Fruit fly (Drosophila melanogaster) whole organism, prepupa: ENCODE results near the gene Nup58.

Experiments used
- Blimp-1 ChIP-seq: fragments of 200-800 bp; sonication (Bioruptor generic); optimal IDR thresholded peaks from 3 replicates; lab custom pipeline; 2017; ENCODE audit warnings: missing biosample characterization, missing genetic modification characterization, mild to moderate bottlenecking, moderate library complexity, missing genetic modification reagents
- CG10631 ChIP-seq: fragments of 200-800 bp; sonication (Bioruptor generic); optimal IDR thresholded peaks from 2 replicates; lab custom pipeline; 2016; ENCODE audit warnings: missing biosample characterization, missing genetic modification characterization
- CG11294 ChIP-seq: fragments of 200-800 bp; sonication (Bioruptor generic); IDR thresholded peaks from 2 replicates; pipeline ENCODE4 v1.3.6; 2022; ENCODE audit warnings: missing biosample characterization, missing genetic modification characterization
- CG11762 ChIP-seq: fragments of 200-800 bp; sonication (Bioruptor generic); optimal IDR thresholded peaks from 3 replicates; lab custom pipeline; 2016; ENCODE audit warnings: missing biosample characterization, missing genetic modification characterization; ENCODE audit not compliant: insufficient read depth
- CG11902 ChIP-seq: fragments of 200-800 bp; sonication (Bioruptor generic); optimal IDR thresholded peaks from 3 replicates; lab custom pipeline; 2016; ENCODE audit warnings: missing biosample characterization, missing genetic modification characterization
- CG15336 ChIP-seq: fragments of 200-800 bp; sonication (Bioruptor generic); IDR thresholded peaks from 2 replicates; pipeline ENCODE4 v1.3.6; 2022; ENCODE audit warnings: missing biosample characterization, missing genetic modification characterization
- CG1621 ChIP-seq: fragments of 200-800 bp; sonication (Bioruptor generic); optimal IDR thresholded peaks from 3 replicates; lab custom pipeline; 2018; ENCODE audit warnings: missing biosample characterization, mild to moderate bottlenecking, missing genetic modification characterization
- CG3032 ChIP-seq: fragments of 200-800 bp; optimal IDR thresholded peaks from 2 replicates; lab custom pipeline; 2019; ENCODE audit warnings: missing biosample characterization, mild to moderate bottlenecking, missing genetic modification characterization, moderate library complexity
- CG32006 ChIP-seq: fragments of 200-800 bp; sonication (Bioruptor generic); optimal IDR thresholded peaks from 3 replicates; lab custom pipeline; 2017; ENCODE audit warnings: missing biosample characterization, mild to moderate bottlenecking, missing genetic modification characterization
- CG34406 ChIP-seq: fragments of 200-800 bp; sonication (Bioruptor generic); optimal IDR thresholded peaks from 3 replicates; lab custom pipeline; 2016; ENCODE audit warnings: missing biosample characterization, missing genetic modification characterization
- CG6276 ChIP-seq: fragments of 200-800 bp; sonication (Bioruptor generic); optimal IDR thresholded peaks from 2 replicates; lab custom pipeline; 2017; ENCODE audit warnings: missing biosample characterization, mild to moderate bottlenecking, missing genetic modification characterization
- CG6792 ChIP-seq: fragments of 200-800 bp; sonication (Bioruptor generic); optimal IDR thresholded peaks from 3 replicates; lab custom pipeline; 2016; ENCODE audit warnings: missing biosample characterization, missing genetic modification characterization
- CG6808 ChIP-seq: fragments of 200-800 bp; sonication (Bioruptor generic); optimal IDR thresholded peaks from 3 replicates; lab custom pipeline; 2017; ENCODE audit warnings: missing biosample characterization, missing genetic modification characterization, mild to moderate bottlenecking, moderate library complexity, missing genetic modification reagents
- CG6854 ChIP-seq: fragments of 200-800 bp; sonication (Bioruptor generic); optimal IDR thresholded peaks from 2 replicates; lab custom pipeline; 2017; ENCODE audit warnings: missing biosample characterization, mild to moderate bottlenecking, missing genetic modification characterization
- CG7368 ChIP-seq: fragments of 200-800 bp; sonication (Bioruptor generic); optimal IDR thresholded peaks from 3 replicates; lab custom pipeline; 2016; ENCODE audit warnings: missing biosample characterization, missing genetic modification characterization
- CG8119 ChIP-seq: fragments of 200-800 bp; sonication (Bioruptor generic); IDR thresholded peaks from 3 replicates; pipeline ENCODE4 v1.3.6; 2022; ENCODE audit warnings: missing biosample characterization, missing genetic modification characterization
- CG8319 ChIP-seq: fragments of 200-800 bp; sonication (Bioruptor generic); optimal IDR thresholded peaks from 3 replicates; lab custom pipeline; 2016; ENCODE audit warnings: missing biosample characterization, missing genetic modification characterization
- CG8632 ChIP-seq: fragments of 200-800 bp; sonication (Bioruptor generic); optimal IDR thresholded peaks from 3 replicates; lab custom pipeline; 2016; ENCODE audit warnings: missing biosample characterization, missing genetic modification characterization
- CG9139 ChIP-seq: fragments of 200-800 bp; sonication (Bioruptor generic); optimal IDR thresholded peaks from 3 replicates; lab custom pipeline; 2017; ENCODE audit warnings: missing biosample characterization, mild to moderate bottlenecking, missing genetic modification characterization
- Eip75B ChIP-seq: fragments of 200-800 bp; sonication (Bioruptor generic); optimal IDR thresholded peaks from 3 replicates; lab custom pipeline; 2016; ENCODE audit warnings: missing biosample characterization, missing genetic modification characterization
- Eip78C ChIP-seq: fragments of 200-800 bp; sonication (Bioruptor generic); peaks from one replicate; lab custom pipeline; 2016; ENCODE audit warnings: missing biosample characterization, missing genetic modification characterization
- Eip93F ChIP-seq: fragments of 200-800 bp; sonication (Bioruptor generic); optimal IDR thresholded peaks from 2 replicates; lab custom pipeline; 2016; ENCODE audit warnings: missing biosample characterization, mild to moderate bottlenecking, missing genetic modification characterization
- Gug ChIP-seq: fragments of 200-800 bp; sonication (Bioruptor generic); IDR thresholded peaks from 2 replicates; pipeline ENCODE4 v1.3.6; 2022; ENCODE audit warnings: missing biosample characterization, missing genetic modification characterization
- Hr38 ChIP-seq: sonication (Bioruptor generic); optimal IDR thresholded peaks from 2 replicates; lab custom pipeline; 2016; ENCODE audit warnings: missing biosample characterization, missing genetic modification characterization
- Hr4 ChIP-seq: fragments of 200-800 bp; sonication (Bioruptor generic); optimal IDR thresholded peaks from 3 replicates; lab custom pipeline; 2016; ENCODE audit warnings: missing biosample characterization, missing genetic modification characterization
- Lpt ChIP-seq: fragments of 200-800 bp; sonication (Bioruptor generic); optimal IDR thresholded peaks from 3 replicates; lab custom pipeline; 2016; ENCODE audit warnings: missing biosample characterization, missing genetic modification characterization
- Met ChIP-seq: fragments of 200-800 bp; sonication (Bioruptor generic); optimal IDR thresholded peaks from 3 replicates; lab custom pipeline; 2016; ENCODE audit warnings: missing biosample characterization, missing genetic modification characterization
- OdsH ChIP-seq: fragments of 200-800 bp; sonication (Bioruptor generic); optimal IDR thresholded peaks from 3 replicates; lab custom pipeline; 2016; ENCODE audit warnings: missing biosample characterization, missing genetic modification characterization
- Smox ChIP-seq: fragments of 200-800 bp; sonication (Bioruptor generic); optimal IDR thresholded peaks from 3 replicates; lab custom pipeline; 2016; ENCODE audit warnings: missing biosample characterization, missing genetic modification characterization
- Sox102F ChIP-seq: fragments of 200-800 bp; sonication (Bioruptor generic); optimal IDR thresholded peaks from 2 replicates; lab custom pipeline; 2016; ENCODE audit warnings: missing biosample characterization, mild to moderate bottlenecking, missing genetic modification characterization
- Sox14 ChIP-seq: fragments of 200-800 bp; sonication (Bioruptor generic); optimal IDR thresholded peaks from 3 replicates; lab custom pipeline; 2016; ENCODE audit warnings: missing biosample characterization, missing genetic modification characterization
- achi ChIP-seq: fragments of 200-800 bp; sonication (Bioruptor generic); optimal IDR thresholded peaks from 3 replicates; lab custom pipeline; 2016; ENCODE audit warnings: missing biosample characterization, missing genetic modification characterization
- acj6 ChIP-seq: fragments of 200-800 bp; sonication (Bioruptor generic); optimal IDR thresholded peaks from 3 replicates; lab custom pipeline; 2016; ENCODE audit warnings: missing biosample characterization, missing genetic modification characterization
- cyc ChIP-seq: fragments of 200-800 bp; sonication (Bioruptor generic); optimal IDR thresholded peaks from 3 replicates; lab custom pipeline; 2016; ENCODE audit warnings: missing biosample characterization, missing genetic modification characterization
- dac ChIP-seq: fragments of 200-800 bp; sonication (Bioruptor generic); optimal IDR thresholded peaks from 2 replicates; lab custom pipeline; 2017; ENCODE audit warnings: missing biosample characterization, mild to moderate bottlenecking, missing genetic modification characterization
- dsx ChIP-seq: fragments of 200-800 bp; optimal IDR thresholded peaks from 3 replicates; lab custom pipeline; 2019; ENCODE audit warnings: missing biosample characterization, mild to moderate bottlenecking, missing genetic modification characterization, moderate library complexity; ENCODE audit not compliant: poor library complexity, severe bottlenecking
- eg ChIP-seq: fragments of 200-800 bp; sonication (Bioruptor generic); IDR thresholded peaks from 3 replicates; pipeline ENCODE4 v1.3.6; 2022; ENCODE audit warnings: missing biosample characterization, missing genetic modification characterization
- fd59A ChIP-seq: fragments of 200-800 bp; sonication (Bioruptor generic); optimal IDR thresholded peaks from 2 replicates; lab custom pipeline; 2017; ENCODE audit warnings: missing biosample characterization, mild to moderate bottlenecking, missing genetic modification characterization, missing genetic modification reagents
- fd85E ChIP-seq: fragments of 200-800 bp; sonication (Bioruptor generic); optimal IDR thresholded peaks from 3 replicates; lab custom pipeline; 2016; ENCODE audit warnings: missing biosample characterization, missing genetic modification characterization
- fkh ChIP-seq: fragments of 200-800 bp; sonication (Bioruptor generic); optimal IDR thresholded peaks from 3 replicates; lab custom pipeline; 2017; ENCODE audit warnings: missing biosample characterization, mild to moderate bottlenecking, missing genetic modification characterization, moderate library complexity
- net ChIP-seq: fragments of 200-800 bp; sonication (Bioruptor generic); optimal IDR thresholded peaks from 3 replicates; lab custom pipeline; 2016; ENCODE audit warnings: missing biosample characterization, missing genetic modification characterization
- pdm3 ChIP-seq: fragments of 200-800 bp; sonication (Bioruptor generic); optimal IDR thresholded peaks from 3 replicates; lab custom pipeline; 2016; ENCODE audit warnings: missing biosample characterization, missing genetic modification characterization
- salr ChIP-seq, 2 experiments: fragments of 200-800 bp; sonication (Bioruptor generic); optimal IDR thresholded peaks; 3 replicates each; lab custom pipeline; 2016 to 2018; ENCODE audit warnings: missing biosample characterization in 2 of 2, missing genetic modification characterization in 2 of 2, mild to moderate bottlenecking in 1 of 2
- spab ChIP-seq: fragments of 200-800 bp; sonication (Bioruptor generic); optimal IDR thresholded peaks from 2 replicates; lab custom pipeline; 2017; ENCODE audit warnings: missing biosample characterization, mild to moderate bottlenecking, missing genetic modification characterization, missing genetic modification reagents
- svp ChIP-seq: fragments of 200-800 bp; sonication (Bioruptor generic); peaks from one replicate; lab custom pipeline; 2016; ENCODE audit warnings: missing biosample characterization, missing genetic modification characterization
- topi ChIP-seq: fragments of 200-800 bp; sonication (Bioruptor generic); optimal IDR thresholded peaks from 3 replicates; lab custom pipeline; 2016; ENCODE audit warnings: missing biosample characterization, missing genetic modification characterization
- vri ChIP-seq: fragments of 200-800 bp; sonication (Bioruptor generic); optimal IDR thresholded peaks from 3 replicates; lab custom pipeline; 2016; ENCODE audit warnings: missing biosample characterization, mild to moderate bottlenecking, missing genetic modification characterization

Nup58 gene

dm6 chr3R:19644094-19644900 is 529 bp upstream of the Nup58 start, which contains the start of gene Vha13 (continued):
- TF ChIP-seq dac (GFP tag; lab: Kevin White, UChicago): no peak
- TF ChIP-seq Sox14 (GFP tag; lab: Kevin White, UChicago): peak; percentile 11
- TF ChIP-seq acj6 (GFP tag; lab: Kevin White, UChicago): peak; percentile 20
- TF ChIP-seq Blimp-1 (GFP tag; lab: Kevin White, UChicago): peak; percentile 10
- peak; percentile 68 for TF ChIP-seq Eip78C
- TF ChIP-seq CG6854: peak; percentile 87
- TF ChIP-seq OdsH: peak; percentile 26
- TF ChIP-seq Eip75B: no peak
- peak; percentile 1 for TF ChIP-seq CG8319
- no peak for TF ChIP-seq Lpt (GFP tag; lab: Kevin White, UChicago)
- no peak for TF ChIP-seq CG11294 (GFP tag; lab: Robert Waterston, UW)
- no peak for TF ChIP-seq eg (GFP tag; lab: Robert Waterston, UW)
- TF ChIP-seq CG15336 (GFP tag; lab: Robert Waterston, UW): no peak
- TF ChIP-seq CG6276: no peak
- no peak for TF ChIP-seq net
- no peak for TF ChIP-seq Hr38 (GFP tag; lab: Kevin White, UChicago)

dm6 chr3R:19648289-19648916 is 3.6 kb downstream of the Nup58 start, which contains the start of the genes CG6195 and CG31220:
TSS of gene CG6195 (minus strand) at chr3R:19648410.
TSS of gene CG31220 (plus strand) at chr3R:19648487.
- no peak for TF ChIP-seq cyc (GFP tag; lab: Kevin White, UChicago)
- no peak for TF ChIP-seq CG9139 (GFP tag; lab: Kevin White, UChicago)
- no peak for TF ChIP-seq Hr4 (GFP tag; lab: Kevin White, UChicago)
- TF ChIP-seq Eip93F: no peak
- TF ChIP-seq fd59A (GFP tag; lab: Kevin White, UChicago): no peak
- no peak for TF ChIP-seq CG8119 (GFP tag; lab: Robert Waterston, UW)
- TF ChIP-seq Met (GFP tag; lab: Kevin White, UChicago): peak; percentile 36
- no peak for TF ChIP-seq CG8632 (GFP tag; lab: Kevin White, UChicago)
- TF ChIP-seq salr (GFP tag; optimal IDR thresholded peaks at IDR 0.05; lab: Kevin White, UChicago): no peak
- no peak for TF ChIP-seq vri (GFP tag; lab: Kevin White, UChicago)
- TF ChIP-seq CG11762 (GFP tag; lab: Kevin White, UChicago): no peak
- no peak for TF ChIP-seq CG34406 (GFP tag; lab: Kevin White, UChicago)
- TF ChIP-seq fd85E (GFP tag; lab: Kevin White, UChicago): no peak
- TF ChIP-seq achi: peak; percentile 88
- no peak for TF ChIP-seq Eip75B
- no peak for TF ChIP-seq CG7368 (GFP tag; lab: Kevin White, UChicago)
- TF ChIP-seq CG6792 (GFP tag; lab: Kevin White, UChicago): no peak
- no peak for TF ChIP-seq CG32006
- TF ChIP-seq Sox102F (GFP tag; lab: Kevin White, UChicago): no peak
- no peak for TF ChIP-seq dsx (GFP tag; lab: Kevin White, UChicago)
- no peak for TF ChIP-seq net
- no peak for TF ChIP-seq eg (GFP tag; lab: Robert Waterston, UW)
- TF ChIP-seq CG1621: peak; percentile 37
- peak; percentile 45 for TF ChIP-seq pdm3 (GFP tag; lab: Kevin White, UChicago)
- TF ChIP-seq dac (GFP tag; lab: Kevin White, UChicago): no peak
- no peak for TF ChIP-seq CG10631 (GFP tag; lab: Kevin White, UChicago)
- no peak for TF ChIP-seq CG6808 (GFP tag; lab: Kevin White, UChicago)
- TF ChIP-seq CG3032 (tag; lab: Kevin White, UChicago): no peak
- TF ChIP-seq Smox (GFP tag; lab: Kevin White, UChicago): no peak
- no peak for TF ChIP-seq CG15336 (GFP tag; lab: Robert Waterston, UW)
- TF ChIP-seq Gug (GFP tag; lab: Robert Waterston, UW): no peak
- TF ChIP-seq CG11294 (GFP tag; lab: Robert Waterston, UW): no peak
- peak; percentile 64 for TF ChIP-seq Eip78C
- peak; percentile 80 for TF ChIP-seq fkh (GFP tag; lab: Kevin White, UChicago)
- peak; percentile 38 for TF ChIP-seq topi (GFP tag; lab: Kevin White, UChicago)
- no peak for TF ChIP-seq svp (GFP tag; lab: Kevin White, UChicago)
- no peak for TF ChIP-seq Lpt (GFP tag; lab: Kevin White, UChicago)
- TF ChIP-seq spab (GFP tag; lab: Kevin White, UChicago): no peak
- no peak for TF ChIP-seq acj6 (GFP tag; lab: Kevin White, UChicago)
- TF ChIP-seq CG11902: no peak
- TF ChIP-seq CG8319: no peak
